Fruit fly (Drosophila melanogaster) whole organism, embryonic: ENCODE data around the gene CG13862.
A peak's percentile ranks its signal among the peaks of the same experiment; 100 is the strongest.

Experiments
- ATbp ChIP-seq: fragments of 200-800 bp; sonication (Bioruptor generic); optimal IDR thresholded peaks from 2 replicates; lab custom pipeline; 2017; ENCODE audit warnings: missing biosample characterization, mild to moderate bottlenecking, missing genetic modification characterization, missing genetic modification reagents
- Ada2b ChIP-seq: fragments of 200-800 bp; sonication (Bioruptor generic); IDR thresholded peaks from 2 replicates; pipeline ENCODE4 v1.3.6; 2022; ENCODE audit warnings: missing biosample characterization, missing genetic modification characterization
- CG10147 ChIP-seq: fragments of 200-800 bp; sonication (Bioruptor generic); optimal IDR thresholded peaks from 2 replicates; lab custom pipeline; 2019; ENCODE audit warnings: missing biosample characterization, mild to moderate bottlenecking, missing genetic modification characterization, moderate library complexity
- CG10209 ChIP-seq: fragments of 200-800 bp; sonication (Bioruptor generic); optimal IDR thresholded peaks from 3 replicates; lab custom pipeline; 2017; ENCODE audit warnings: missing biosample characterization, mild to moderate bottlenecking, missing genetic modification characterization, missing genetic modification reagents
- CG10267 ChIP-seq: fragments of 200-800 bp; sonication (Bioruptor generic); optimal IDR thresholded peaks from 2 replicates; lab custom pipeline; 2018; ENCODE audit warnings: missing biosample characterization, mild to moderate bottlenecking, missing genetic modification characterization, moderate library complexity
- CG11456 ChIP-seq: fragments of 200-800 bp; sonication (Bioruptor generic); IDR thresholded peaks from 3 replicates; pipeline ENCODE4 v1.3.6; 2022; ENCODE audit warnings: missing biosample characterization, missing genetic modification characterization
- CG11504 ChIP-seq: fragments of 200-800 bp; sonication (Bioruptor generic); optimal IDR thresholded peaks from 3 replicates; lab custom pipeline; 2019; ENCODE audit warnings: missing biosample characterization, mild to moderate bottlenecking, missing genetic modification characterization, moderate library complexity
- CG12659 ChIP-seq: fragments of 200-800 bp; sonication (Bioruptor generic); optimal IDR thresholded peaks from 3 replicates; lab custom pipeline; 2017; ENCODE audit warnings: mild to moderate bottlenecking, missing biosample characterization, missing genetic modification reagents, missing genetic modification characterization
- CG13123 ChIP-seq: fragments of 200-800 bp; sonication (Bioruptor generic); optimal IDR thresholded peaks from 2 replicates; lab custom pipeline; 2016; ENCODE audit warnings: missing biosample characterization, missing genetic modification characterization
- CG13287 ChIP-seq: fragments of 200-800 bp; sonication (Bioruptor generic); IDR thresholded peaks from 2 replicates; pipeline ENCODE4 v1.3.6; 2022; ENCODE audit warnings: missing biosample characterization, missing genetic modification characterization; ENCODE audit not compliant: partially characterized antibody
- CG14667 ChIP-seq: fragments of 200-800 bp; sonication (Bioruptor generic); IDR thresholded peaks from 2 replicates; pipeline ENCODE4 v1.3.6; 2022; ENCODE audit warnings: missing biosample characterization, missing genetic modification characterization
- CG2116 ChIP-seq: fragments of 200-800 bp; sonication (Bioruptor generic); optimal IDR thresholded peaks from 3 replicates; lab custom pipeline; 2018; ENCODE audit warnings: missing biosample characterization, mild to moderate bottlenecking, missing genetic modification characterization
- CG2712 ChIP-seq: fragments of 200-800 bp; optimal IDR thresholded peaks from 3 replicates; lab custom pipeline; 2019; ENCODE audit warnings: missing biosample characterization, mild to moderate bottlenecking, missing genetic modification characterization, moderate library complexity
- CG34224 ChIP-seq: fragments of 200-800 bp; sonication (Bioruptor generic); IDR thresholded peaks from 3 replicates; pipeline ENCODE4 v1.3.6; 2022; ENCODE audit warnings: missing biosample characterization, missing genetic modification characterization; ENCODE audit not compliant: partially characterized antibody
- CG34376 ChIP-seq: fragments of 200-800 bp; sonication (Bioruptor generic); optimal IDR thresholded peaks from 2 replicates; lab custom pipeline; 2018; ENCODE audit warnings: missing biosample characterization, mild to moderate bottlenecking, missing genetic modification characterization
- CG42726 ChIP-seq: fragments of 200-800 bp; sonication (Bioruptor generic); IDR thresholded peaks from 2 replicates; pipeline ENCODE4 v1.3.6; 2022; ENCODE audit warnings: missing biosample characterization, missing genetic modification characterization; ENCODE audit not compliant: partially characterized antibody
- CG4404 ChIP-seq: fragments of 200-800 bp; sonication (Bioruptor generic); IDR thresholded peaks from 2 replicates; pipeline ENCODE4 v1.3.6; 2022; ENCODE audit warnings: missing biosample characterization, missing genetic modification characterization
- CG7556 ChIP-seq: fragments of 200-800 bp; sonication (Bioruptor generic); optimal IDR thresholded peaks from 2 replicates; lab custom pipeline; 2017; ENCODE audit warnings: missing biosample characterization, mild to moderate bottlenecking, missing genetic modification characterization
- CG7786 ChIP-seq: fragments of 200-800 bp; sonication (Bioruptor generic); optimal IDR thresholded peaks from 2 replicates; lab custom pipeline; 2016; ENCODE audit warnings: missing biosample characterization, missing genetic modification characterization
- CG8281 ChIP-seq: fragments of 200-800 bp; sonication (Bioruptor generic); optimal IDR thresholded peaks from 2 replicates; lab custom pipeline; 2018; ENCODE audit warnings: missing biosample characterization, mild to moderate bottlenecking, missing genetic modification characterization, moderate library complexity
- Dfd ChIP-seq, 2 experiments: fragments of >200 bp; optimal IDR thresholded peaks; 2 replicates each; lab custom pipeline; 2017; ENCODE audit warnings: missing biosample characterization in 2 of 2, missing genetic modification characterization in 2 of 2
- Doc3 ChIP-seq: fragments of 200-800 bp; sonication (Bioruptor generic); IDR thresholded peaks from 3 replicates; pipeline ENCODE4 v1.3.6; 2022; ENCODE audit warnings: missing biosample characterization, missing genetic modification characterization; ENCODE audit not compliant: partially characterized antibody
- Dp ChIP-seq: fragments of 200-800 bp; sonication (Bioruptor generic); optimal IDR thresholded peaks from 2 replicates; lab custom pipeline; 2018; ENCODE audit warnings: missing biosample characterization, mild to moderate bottlenecking, missing genetic modification characterization, moderate library complexity
- Fer3 ChIP-seq: fragments of 200-800 bp; sonication (Bioruptor generic); optimal IDR thresholded peaks from 2 replicates; lab custom pipeline; 2018; ENCODE audit warnings: missing biosample characterization, mild to moderate bottlenecking, missing genetic modification characterization, moderate library complexity
- GATAe ChIP-seq: fragments of 200-800 bp; sonication (Bioruptor generic); conservative IDR thresholded peaks from 2 replicates; pipeline ENCODE4 v1.3.6; 2022; ENCODE audit warnings: missing biosample characterization, missing genetic modification characterization
- H15 ChIP-seq: fragments of 200-800 bp; sonication (Bioruptor generic); IDR thresholded peaks from 3 replicates; pipeline ENCODE4 v1.3.6; 2022; ENCODE audit warnings: missing biosample characterization, missing genetic modification characterization
- Hmx ChIP-seq: fragments of 200-800 bp; sonication (Bioruptor generic); optimal IDR thresholded peaks from 2 replicates; lab custom pipeline; 2016; ENCODE audit warnings: missing biosample characterization, missing genetic modification characterization
- Med ChIP-seq: fragments of 200-800 bp; sonication (Bioruptor generic); peaks from one replicate; lab custom pipeline; 2016; ENCODE audit warnings: missing biosample characterization, missing genetic modification characterization, mild to moderate bottlenecking, inconsistent platforms, moderate library complexity
- NC2α ChIP-seq: fragments of 200-800 bp; sonication (Bioruptor generic); optimal IDR thresholded peaks from 2 replicates; lab custom pipeline; 2016; ENCODE audit warnings: missing biosample characterization, missing genetic modification characterization
- NFAT ChIP-seq: fragments of 200-800 bp; sonication (Bioruptor generic); IDR thresholded peaks from 2 replicates; pipeline ENCODE4 v1.3.6; 2022; ENCODE audit warnings: missing biosample characterization, missing genetic modification characterization
- NK7.1 ChIP-seq: fragments of 200-800 bp; sonication (Bioruptor generic); optimal IDR thresholded peaks from 3 replicates; lab custom pipeline; 2016; ENCODE audit warnings: missing biosample characterization, missing genetic modification characterization
- Neu2 ChIP-seq: fragments of 200-800 bp; sonication (Bioruptor generic); optimal IDR thresholded peaks from 3 replicates; lab custom pipeline; 2016; ENCODE audit warnings: missing biosample characterization, missing genetic modification characterization, borderline replicate concordance
- abd-A ChIP-seq: fragments of 200-800 bp; sonication (Bioruptor generic); optimal IDR thresholded peaks from 3 replicates; lab custom pipeline; 2019; ENCODE audit warnings: missing biosample characterization, mild to moderate bottlenecking, missing genetic modification characterization, moderate library complexity
- amos ChIP-seq: fragments of 200-800 bp; sonication (Bioruptor generic); IDR thresholded peaks from 2 replicates; pipeline ENCODE4 v1.3.6; 2022; ENCODE audit warnings: missing biosample characterization, missing genetic modification characterization; ENCODE audit not compliant: partially characterized antibody
- ara ChIP-seq: fragments of 200-800 bp; sonication (Bioruptor generic); IDR thresholded peaks from 2 replicates; pipeline ENCODE4 v1.3.6; 2022; ENCODE audit warnings: missing biosample characterization, missing genetic modification characterization
- chn ChIP-seq: fragments of 200-800 bp; sonication (Bioruptor generic); optimal IDR thresholded peaks from 2 replicates; lab custom pipeline; 2016; ENCODE audit warnings: missing biosample characterization, missing genetic modification characterization
- croc ChIP-seq: fragments of 200-800 bp; sonication (Bioruptor generic); conservative IDR thresholded peaks from 3 replicates; pipeline ENCODE4 v1.3.6; 2022; ENCODE audit warnings: missing biosample characterization, missing genetic modification characterization
- cwo ChIP-seq: fragments of 200-800 bp; sonication (Bioruptor generic); optimal IDR thresholded peaks from 3 replicates; lab custom pipeline; 2017; ENCODE audit warnings: missing biosample characterization, missing genetic modification characterization, mild to moderate bottlenecking, moderate library complexity, missing genetic modification reagents
- dm ChIP-seq: fragments of 200-800 bp; sonication (Bioruptor generic); optimal IDR thresholded peaks from 3 replicates; lab custom pipeline; 2016; ENCODE audit warnings: missing biosample characterization, missing genetic modification characterization
- dmrt11E ChIP-seq: fragments of 200-800 bp; sonication (Bioruptor generic); optimal IDR thresholded peaks from 3 replicates; lab custom pipeline; 2018; ENCODE audit warnings: missing biosample characterization, mild to moderate bottlenecking, missing genetic modification characterization, moderate library complexity
- en ChIP-seq: fragments of 200-800 bp; sonication (Bioruptor generic); optimal IDR thresholded peaks from 2 replicates; lab custom pipeline; 2016; ENCODE audit warnings: missing biosample characterization, missing genetic modification characterization
- insv ChIP-seq, 2 experiments: fragments of 200-800 bp; sonication (Bioruptor generic); optimal IDR thresholded peaks; 3 replicates each; lab custom pipeline; 2016 to 2018; ENCODE audit warnings: missing biosample characterization in 2 of 2, missing genetic modification characterization in 2 of 2
- lab ChIP-seq: fragments of 200-800 bp; sonication (Bioruptor generic); optimal IDR thresholded peaks from 3 replicates; lab custom pipeline; 2017; ENCODE audit warnings: missing biosample characterization, missing genetic modification characterization, mild to moderate bottlenecking, moderate library complexity, missing genetic modification reagents
- ro ChIP-seq: fragments of 200-800 bp; sonication (Bioruptor generic); IDR thresholded peaks from 2 replicates; pipeline ENCODE4 v1.3.6; 2022; ENCODE audit warnings: missing biosample characterization, missing genetic modification characterization
- sim ChIP-seq: fragments of 200-800 bp; sonication (Bioruptor generic); IDR thresholded peaks from 2 replicates; pipeline ENCODE4 v1.3.6; 2022; ENCODE audit warnings: missing biosample characterization, missing genetic modification characterization
- sna ChIP-seq: fragments of 200-800 bp; sonication (Bioruptor generic); IDR thresholded peaks from 2 replicates; pipeline ENCODE4 v1.3.6; 2022; ENCODE audit warnings: missing biosample characterization, missing genetic modification characterization; ENCODE audit not compliant: partially characterized antibody
- trem ChIP-seq: fragments of 200-800 bp; optimal IDR thresholded peaks from 3 replicates; lab custom pipeline; 2019; ENCODE audit warnings: missing biosample characterization, mild to moderate bottlenecking, missing genetic modification characterization, moderate library complexity
- unc-4 ChIP-seq: fragments of 200-800 bp; sonication (Bioruptor generic); IDR thresholded peaks from 2 replicates; pipeline ENCODE4 v1.3.6; 2022; ENCODE audit warnings: missing biosample characterization, missing genetic modification characterization; ENCODE audit not compliant: partially characterized antibody
- unpg ChIP-seq: fragments of 200-800 bp; sonication (Bioruptor generic); optimal IDR thresholded peaks from 3 replicates; lab custom pipeline; 2018; ENCODE audit warnings: missing biosample characterization, mild to moderate bottlenecking, missing genetic modification characterization, moderate library complexity
- usp ChIP-seq: fragments of >200 bp; optimal IDR thresholded peaks from 2 replicates; lab custom pipeline; 2017; ENCODE audit warnings: missing biosample characterization, missing genetic modification characterization

The CG13862 gene

dm6 chr3R:22379942-22380341, 48.2 kb downstream of the CG13862 start, which contains the start of gene CG34149 (continued):
- no peak for TF ChIP-seq H15 (GFP tag; lab: Robert Waterston, UW)
- no peak for TF ChIP-seq cwo (GFP tag; lab: Kevin White, UChicago)
- peak; percentile 53; the same call in 1 of the 3 replicates for TF ChIP-seq CG34224
- no peak for TF ChIP-seq insv (GFP tag; optimal IDR thresholded peaks at IDR 0.05; lab: Kevin White, UChicago)
- no peak for TF ChIP-seq sim (GFP tag; lab: Robert Waterston, UW)
- no peak for TF ChIP-seq CG4404
- TF ChIP-seq NC2α (GFP tag; lab: Kevin White, UChicago), result no peak
- TF ChIP-seq CG13287, result peak; percentile 73
- no peak for TF ChIP-seq ro (GFP tag; lab: Robert Waterston, UW)
- no peak for TF ChIP-seq NK7.1 (GFP tag; lab: Kevin White, UChicago)
- no peak for TF ChIP-seq dm
- TF ChIP-seq CG10267, result no peak
- TF ChIP-seq sna (GFP tag; lab: Robert Waterston, UW), result peak; percentile 47
- no peak for TF ChIP-seq ATbp
- TF ChIP-seq CG11504 (tag; lab: Kevin White, UChicago), result no peak
- no peak for TF ChIP-seq Dfd (GFP tag; optimal IDR thresholded peaks at IDR 0.05; lab: Kevin White, UChicago)
- no peak for TF ChIP-seq CG7786 (GFP tag; lab: Kevin White, UChicago)
- no peak for TF ChIP-seq usp
- no peak for TF ChIP-seq Fer3 (tag; lab: Kevin White, UChicago)

dm6 chr3R:22381077-22381476, 49.3 kb downstream of the CG13862 start, which contains the start of gene CG43342:
Gene CG43342, plus strand, starts transcription at chr3R:22381340.
- TF ChIP-seq CG13287 (peak; percentile 85), CG13123 (no peak), amos (peak; percentile 77), CG10209 (GFP tag; lab: Kevin White, UChicago) (no peak), chn (GFP tag; lab: Kevin White, UChicago) (no peak), Hmx (GFP tag; lab: Kevin White, UChicago) (no peak), CG7556 (GFP tag; lab: Kevin White, UChicago) (no peak), Ada2b (GFP tag; lab: Robert Waterston, UW) (no peak), Neu2 (no peak), croc (no peak), lab (GFP tag; lab: Kevin White, UChicago) (no peak), Dp (peak; percentile 74), ara (GFP tag; lab: Robert Waterston, UW) (no peak), CG14667 (GFP tag; lab: Robert Waterston, UW) (no peak), unpg (no peak), CG7786 (GFP tag; lab: Kevin White, UChicago) (no peak), CG34376 (GFP tag; lab: Kevin White, UChicago) (no peak), CG42726 (GFP tag; lab: Robert Waterston, UW) (no peak), trem (tag; lab: Kevin White, UChicago) (peak; percentile 57), Med (GFP tag; lab: Kevin White, UChicago) (no peak), CG2116 (peak; percentile 69), CG11456 (GFP tag; lab: Robert Waterston, UW) (no peak), CG8281 (tag; lab: Kevin White, UChicago) (no peak), CG12659 (GFP tag; lab: Kevin White, UChicago) (no peak), CG2712 (peak; percentile 46), en (GFP tag; lab: Kevin White, UChicago) (no peak), Doc3 (GFP tag; lab: Robert Waterston, UW) (peak; percentile 80), GATAe (no peak), dmrt11E (tag; lab: Kevin White, UChicago) (no peak), NFAT (no peak), abd-A (tag; lab: Kevin White, UChicago) (no peak), CG10147 (GFP tag; lab: Kevin White, UChicago) (no peak), ro (GFP tag; lab: Robert Waterston, UW) (no peak), unc-4 (peak; percentile 76), sim (GFP tag; lab: Robert Waterston, UW) (no peak)
